Fruit fly (Drosophila melanogaster) whole organism, embryonic: ENCODE measurements around the gene CG16734.
A peak's percentile ranks its signal among the peaks of the same experiment; 100 is the strongest.

ENCODE experiments used
- Bdp1 ChIP-seq: fragments of 200-800 bp; sonication (Bioruptor generic); optimal IDR thresholded peaks from 3 replicates; lab custom pipeline; 2016; ENCODE audit warnings: missing biosample characterization, missing genetic modification characterization
- CG10209 ChIP-seq: fragments of 200-800 bp; sonication (Bioruptor generic); optimal IDR thresholded peaks from 3 replicates; lab custom pipeline; 2017; ENCODE audit warnings: missing biosample characterization, mild to moderate bottlenecking, missing genetic modification characterization, missing genetic modification reagents
- CG11723 ChIP-seq: fragments of 200-800 bp; sonication (Bioruptor generic); optimal IDR thresholded peaks from 2 replicates; lab custom pipeline; 2017; ENCODE audit warnings: missing biosample characterization, mild to moderate bottlenecking, missing genetic modification characterization
- CG12071 ChIP-seq: fragments of 200-800 bp; sonication (Bioruptor generic); optimal IDR thresholded peaks from 3 replicates; lab custom pipeline; 2018; ENCODE audit warnings: missing biosample characterization, mild to moderate bottlenecking, missing genetic modification characterization
- CG12155 ChIP-seq: fragments of 200-800 bp; sonication (Bioruptor generic); optimal IDR thresholded peaks from 3 replicates; lab custom pipeline; 2016; ENCODE audit warnings: missing biosample characterization, missing genetic modification characterization
- CG1233 ChIP-seq: fragments of 200-800 bp; sonication (Bioruptor generic); optimal IDR thresholded peaks from 4 replicates; lab custom pipeline; 2018; ENCODE audit warnings: missing biosample characterization, mild to moderate bottlenecking, missing genetic modification characterization
- CG12769 ChIP-seq: fragments of 200-800 bp; sonication (Bioruptor generic); optimal IDR thresholded peaks from 2 replicates; lab custom pipeline; 2019; ENCODE audit warnings: missing biosample characterization, mild to moderate bottlenecking, missing genetic modification characterization, moderate library complexity
- CG13123 ChIP-seq: fragments of 200-800 bp; sonication (Bioruptor generic); optimal IDR thresholded peaks from 2 replicates; lab custom pipeline; 2016; ENCODE audit warnings: missing biosample characterization, missing genetic modification characterization
- CG15073 ChIP-seq: fragments of 200-800 bp; sonication (Bioruptor generic); optimal IDR thresholded peaks from 2 replicates; lab custom pipeline; 2016; ENCODE audit warnings: missing biosample characterization, missing genetic modification characterization
- CG1602 ChIP-seq: fragments of 200-800 bp; sonication (Bioruptor generic); optimal IDR thresholded peaks from 3 replicates; lab custom pipeline; 2016; ENCODE audit warnings: missing biosample characterization, missing genetic modification characterization
- CG17186 ChIP-seq: fragments of 200-800 bp; sonication (Bioruptor generic); optimal IDR thresholded peaks from 3 replicates; lab custom pipeline; 2017; ENCODE audit warnings: missing biosample characterization, missing genetic modification reagents, missing genetic modification characterization
- CG17361 ChIP-seq: fragments of 200-800 bp; sonication (Bioruptor generic); IDR thresholded peaks from 3 replicates; pipeline ENCODE4 v1.3.6; 2022; ENCODE audit warnings: missing biosample characterization, missing genetic modification characterization
- CG34224 ChIP-seq: fragments of 200-800 bp; sonication (Bioruptor generic); IDR thresholded peaks from 3 replicates; pipeline ENCODE4 v1.3.6; 2022; ENCODE audit warnings: missing biosample characterization, missing genetic modification characterization; ENCODE audit not compliant: partially characterized antibody
- CG4282 ChIP-seq: fragments of 200-800 bp; sonication (Bioruptor generic); optimal IDR thresholded peaks from 2 replicates; lab custom pipeline; 2016; ENCODE audit warnings: missing biosample characterization, missing genetic modification characterization
- CG43689 ChIP-seq: fragments of 200-800 bp; sonication (Bioruptor generic); IDR thresholded peaks from 2 replicates; pipeline ENCODE4 v1.3.6; 2022; ENCODE audit warnings: missing biosample characterization, missing genetic modification characterization
- CG4617 ChIP-seq: fragments of 200-800 bp; sonication (Bioruptor generic); optimal IDR thresholded peaks from 3 replicates; lab custom pipeline; 2016; ENCODE audit warnings: missing biosample characterization, missing genetic modification characterization, borderline replicate concordance
- CG7839 ChIP-seq: fragments of 200-800 bp; sonication (Bioruptor generic); optimal IDR thresholded peaks from 3 replicates; lab custom pipeline; 2018; ENCODE audit warnings: missing biosample characterization, mild to moderate bottlenecking, missing genetic modification characterization, moderate library complexity
- CG7963 ChIP-seq: fragments of 200-800 bp; sonication (Bioruptor generic); IDR thresholded peaks from 3 replicates; pipeline ENCODE4 v1.3.6; 2022; ENCODE audit warnings: missing biosample characterization, missing genetic modification characterization; ENCODE audit not compliant: partially characterized antibody
- CG8478 ChIP-seq: fragments of >200 bp; optimal IDR thresholded peaks from 2 replicates; lab custom pipeline; 2018
- CG9817 ChIP-seq: fragments of 200-800 bp; sonication (Bioruptor generic); optimal IDR thresholded peaks from 2 replicates; lab custom pipeline; 2018; ENCODE audit warnings: missing biosample characterization, mild to moderate bottlenecking, missing genetic modification characterization, moderate library complexity
- D19B ChIP-seq: fragments of 200-800 bp; sonication (Bioruptor generic); optimal IDR thresholded peaks from 2 replicates; lab custom pipeline; 2017; ENCODE audit warnings: missing biosample characterization, mild to moderate bottlenecking, missing genetic modification characterization
- Dip2 ChIP-seq: fragments of 200-800 bp; sonication (Bioruptor generic); IDR thresholded peaks from 2 replicates; pipeline ENCODE4 v1.3.6; 2022; ENCODE audit warnings: missing biosample characterization, missing genetic modification characterization
- E2f1 ChIP-seq: fragments of 200-800 bp; sonication (Bioruptor generic); IDR thresholded peaks from 2 replicates; pipeline ENCODE4 v1.3.6; 2022; ENCODE audit warnings: missing biosample characterization, missing genetic modification characterization
- HmgD ChIP-seq: fragments of 200-800 bp; sonication (Bioruptor generic); optimal IDR thresholded peaks from 3 replicates; lab custom pipeline; 2016; ENCODE audit warnings: missing biosample characterization, missing genetic modification characterization
- Lhr ChIP-seq: fragments of 200-800 bp; sonication (Bioruptor generic); optimal IDR thresholded peaks from 3 replicates; lab custom pipeline; 2017; ENCODE audit warnings: mild to moderate bottlenecking, missing biosample characterization, missing genetic modification reagents, missing genetic modification characterization
- Lpt ChIP-seq: fragments of >200 bp; optimal IDR thresholded peaks from 2 replicates; lab custom pipeline; 2018; ENCODE audit warnings: missing biosample characterization, missing genetic modification characterization
- Myb ChIP-seq: fragments of 200-800 bp; sonication (Bioruptor generic); optimal IDR thresholded peaks from 2 replicates; lab custom pipeline; 2016; ENCODE audit warnings: missing biosample characterization, missing genetic modification characterization
- NC2β ChIP-seq: fragments of 200-800 bp; sonication (Bioruptor generic); optimal IDR thresholded peaks from 2 replicates; lab custom pipeline; 2016; ENCODE audit warnings: missing biosample characterization, missing genetic modification characterization
- Scr ChIP-seq: fragments of 200-800 bp; sonication (Bioruptor generic); IDR thresholded peaks from 2 replicates; pipeline ENCODE4 v1.3.6; 2022; ENCODE audit warnings: missing biosample characterization, missing genetic modification characterization; ENCODE audit not compliant: partially characterized antibody
- Ssrp ChIP-seq: fragments of 200-800 bp; sonication (Bioruptor generic); optimal IDR thresholded peaks from 2 replicates; lab custom pipeline; 2018; ENCODE audit warnings: missing biosample characterization, mild to moderate bottlenecking, missing genetic modification characterization, moderate library complexity
- Trl ChIP-seq, 3 experiments: fragments of >200 bp in 2 of 3; fragments of 200-800 bp in 1 of 3; sonication (Bioruptor generic) in 1 of 3; optimal IDR thresholded peaks; 2 replicates in 1 of 3; 3 replicates in 2 of 3; lab custom pipeline; 2016 to 2017; ENCODE audit warnings: missing biosample characterization in 1 of 3, missing genetic modification characterization in 1 of 3
- abd-A ChIP-seq: fragments of 200-800 bp; sonication (Bioruptor generic); optimal IDR thresholded peaks from 3 replicates; lab custom pipeline; 2019; ENCODE audit warnings: missing biosample characterization, mild to moderate bottlenecking, missing genetic modification characterization, moderate library complexity
- aop ChIP-seq: fragments of 200-800 bp; sonication (Bioruptor generic); IDR thresholded peaks from 2 replicates; pipeline ENCODE4 v1.3.6; 2022; ENCODE audit warnings: missing biosample characterization, missing genetic modification characterization
- cato ChIP-seq: fragments of 200-800 bp; sonication (Bioruptor generic); optimal IDR thresholded peaks from 2 replicates; lab custom pipeline; 2016; ENCODE audit warnings: missing biosample characterization, missing genetic modification characterization, borderline replicate concordance
- cg ChIP-seq: fragments of 200-800 bp; sonication (Bioruptor generic); optimal IDR thresholded peaks from 3 replicates; lab custom pipeline; 2019; ENCODE audit warnings: missing biosample characterization, mild to moderate bottlenecking, missing genetic modification characterization, moderate library complexity
- crol ChIP-seq: fragments of 200-800 bp; sonication (Bioruptor generic); IDR thresholded peaks from 2 replicates; pipeline ENCODE4 v1.3.6; 2022; ENCODE audit warnings: missing biosample characterization, missing genetic modification characterization
- dmrt99B ChIP-seq: fragments of 200-800 bp; sonication (Bioruptor generic); optimal IDR thresholded peaks from 2 replicates; lab custom pipeline; 2018; ENCODE audit warnings: missing biosample characterization, mild to moderate bottlenecking, missing genetic modification characterization, moderate library complexity
- exex ChIP-seq: fragments of 200-800 bp; sonication (Bioruptor generic); optimal IDR thresholded peaks from 4 replicates; lab custom pipeline; 2018; ENCODE audit warnings: missing biosample characterization, mild to moderate bottlenecking, missing genetic modification characterization, moderate library complexity
- her ChIP-seq: fragments of 200-800 bp; sonication (Bioruptor generic); optimal IDR thresholded peaks from 2 replicates; lab custom pipeline; 2016; ENCODE audit warnings: missing biosample characterization, missing genetic modification characterization
- klu ChIP-seq: fragments of 200-800 bp; sonication (Bioruptor generic); IDR thresholded peaks from 2 replicates; pipeline ENCODE4 v1.3.6; 2022; ENCODE audit warnings: missing biosample characterization, missing genetic modification characterization
- mld ChIP-seq: fragments of 200-800 bp; sonication (Bioruptor generic); IDR thresholded peaks from 3 replicates; pipeline ENCODE4 v1.3.6; 2022; ENCODE audit warnings: missing biosample characterization, missing genetic modification characterization; ENCODE audit not compliant: partially characterized antibody
- oc ChIP-seq: fragments of 200-800 bp; sonication (Bioruptor generic); optimal IDR thresholded peaks from 2 replicates; lab custom pipeline; 2018; ENCODE audit warnings: missing biosample characterization, mild to moderate bottlenecking, missing genetic modification characterization, moderate library complexity
- pho ChIP-seq: fragments of 200-800 bp; sonication (Bioruptor generic); optimal IDR thresholded peaks from 2 replicates; lab custom pipeline; 2016; ENCODE audit warnings: missing biosample characterization, missing genetic modification characterization
- ro ChIP-seq: fragments of 200-800 bp; sonication (Bioruptor generic); IDR thresholded peaks from 2 replicates; pipeline ENCODE4 v1.3.6; 2022; ENCODE audit warnings: missing biosample characterization, missing genetic modification characterization
- sens-2 ChIP-seq: fragments of 200-800 bp; sonication (Bioruptor generic); IDR thresholded peaks from 2 replicates; pipeline ENCODE4 v1.3.6; 2022; ENCODE audit warnings: missing biosample characterization, missing genetic modification characterization
- seq ChIP-seq: fragments of 200-800 bp; sonication (Bioruptor generic); IDR thresholded peaks from 2 replicates; pipeline ENCODE4 v1.3.6; 2022; ENCODE audit warnings: missing biosample characterization, missing genetic modification characterization
- sisA ChIP-seq: fragments of 200-800 bp; sonication (Bioruptor generic); IDR thresholded peaks from 2 replicates; pipeline ENCODE4 v1.3.6; 2022; ENCODE audit warnings: missing biosample characterization, missing genetic modification characterization
- tna ChIP-seq: fragments of 200-800 bp; sonication (Bioruptor generic); IDR thresholded peaks from 2 replicates; pipeline ENCODE4 v1.3.6; 2022; ENCODE audit warnings: missing biosample characterization, missing genetic modification characterization; ENCODE audit not compliant: partially characterized antibody
- trem ChIP-seq: fragments of 200-800 bp; optimal IDR thresholded peaks from 3 replicates; lab custom pipeline; 2019; ENCODE audit warnings: missing biosample characterization, mild to moderate bottlenecking, missing genetic modification characterization, moderate library complexity

The CG16734 gene

DNA sequence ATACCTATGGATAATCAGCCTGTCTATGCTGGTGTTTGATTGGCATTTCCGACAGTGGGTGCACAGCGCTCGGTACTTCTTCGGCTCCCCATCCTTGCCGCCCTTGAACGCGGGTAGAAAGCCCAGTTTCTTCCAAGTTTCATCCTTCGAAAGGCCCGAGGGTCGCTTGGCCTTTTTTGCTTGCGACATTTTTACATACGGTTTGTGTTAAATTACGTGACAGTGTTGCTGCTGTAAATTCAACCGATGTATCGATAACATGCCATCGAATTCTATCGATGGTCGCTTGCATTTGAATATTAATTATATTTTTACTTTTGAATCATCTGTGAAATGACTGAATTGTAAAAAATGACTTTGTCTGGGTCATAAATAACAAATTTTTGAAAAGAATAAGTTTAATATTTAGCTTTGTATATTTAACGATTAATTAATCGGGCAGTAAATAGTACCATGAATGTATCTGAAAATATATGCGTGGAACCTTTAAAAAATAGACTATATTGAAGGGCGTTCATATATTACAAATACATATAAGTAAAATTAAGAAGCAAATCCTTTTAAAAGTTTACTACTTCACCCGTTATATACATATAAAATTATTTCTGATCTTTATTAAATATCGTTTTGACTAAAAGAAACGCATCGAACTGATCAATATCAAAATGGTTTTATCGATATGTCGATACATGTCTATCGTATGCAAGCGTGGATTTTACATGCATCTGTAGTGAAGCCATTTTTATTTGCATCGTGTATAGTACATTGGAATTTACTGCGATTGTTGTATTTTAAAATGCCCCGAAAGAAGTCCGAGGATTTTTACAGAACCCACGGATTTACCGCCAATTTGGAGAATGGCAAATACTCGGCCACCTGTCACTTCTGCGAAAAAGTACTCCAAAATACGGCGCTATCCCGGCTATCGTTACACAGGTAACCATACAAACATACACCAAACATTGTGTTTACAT lies 3.7 kb downstream of the CG16734 start, which contains the start of the genes Ibf2 and Ibf1 (continued):
- TF ChIP-seq seq (GFP tag; lab: Robert Waterston, UW) (no peak), sisA (GFP tag; lab: Robert Waterston, UW) (no peak), CG1233 (no peak), Myb (GFP tag; lab: Kevin White, UChicago) (peak; percentile 21), Dip2 (GFP tag; lab: Robert Waterston, UW) (no peak), CG12769 (tag; lab: Kevin White, UChicago) (no peak), abd-A (tag; lab: Kevin White, UChicago) (no peak), oc (tag; lab: Kevin White, UChicago) (no peak), crol (GFP tag; lab: Robert Waterston, UW) (no peak), E2f1 (GFP tag; lab: Robert Waterston, UW) (no peak), sens-2 (GFP tag; lab: Robert Waterston, UW) (no peak), ro (no peak), CG12155 (no peak), CG4617 (peak; percentile 9), NC2β (GFP tag; lab: Kevin White, UChicago) (no peak), mld (GFP tag; lab: Robert Waterston, UW) (peak; percentile 81), CG43689 (GFP tag; lab: Robert Waterston, UW) (no peak), CG4282 (no peak), Lhr (peak; percentile 2), trem (peak; percentile 23), cg (GFP tag; lab: Kevin White, UChicago) (no peak), CG7963 (GFP tag; lab: Robert Waterston, UW) (peak; percentile 84), CG12071 (GFP tag; lab: Kevin White, UChicago) (no peak), Ssrp (tag; lab: Kevin White, UChicago) (no peak), D19B (no peak), her (GFP tag; lab: Kevin White, UChicago) (no peak), klu (GFP tag; lab: Robert Waterston, UW) (no peak), HmgD (no peak), aop (GFP tag; lab: Robert Waterston, UW) (no peak), tna (GFP tag; lab: Robert Waterston, UW) (peak; percentile 69), dmrt99B (no peak), CG17186 (GFP tag; lab: Kevin White, UChicago) (no peak), Scr (GFP tag; lab: Robert Waterston, UW) (peak; percentile 85), CG1602 (GFP tag; lab: Kevin White, UChicago) (no peak), CG34224 (GFP tag; lab: Robert Waterston, UW) (peak; percentile 82), CG17361 (GFP tag; lab: Robert Waterston, UW) (0 out of 3 replicates have a peak, but pooled peaks have one; percentile 28), exex (no peak), CG15073 (GFP tag; lab: Kevin White, UChicago) (no peak), cato (GFP tag; lab: Kevin White, UChicago) (no peak), Lpt (GFP tag; lab: Kevin White, UChicago) (no peak), CG13123 (GFP tag; lab: Kevin White, UChicago) (no peak), CG9817 (tag; lab: Kevin White, UChicago) (no peak), CG7839 (tag; lab: Kevin White, UChicago) (no peak), CG10209 (GFP tag; lab: Kevin White, UChicago) (no peak), pho (GFP tag; lab: Kevin White, UChicago) (no peak), CG11723 (GFP tag; lab: Kevin White, UChicago) (no peak), Bdp1 (GFP tag; lab: Kevin White, UChicago) (no peak), CG8478 (lab: Kevin White, UChicago) (no peak), Trl (optimal IDR thresholded peaks at IDR 0.05; lab: Kevin White, UChicago) (no peak), Trl (GFP tag; optimal IDR thresholded peaks at IDR 0.05; lab: Kevin White, UChicago) (no peak)
